ENCODE assay signal across 3 worm cellular contexts in genomic region chrV:18976539-18976938, ce11.
TF ChIP-seq lines count a peak whose summit lies in the region.

No protein-coding gene starts in this region.

TF ChIP-seq in whole organism, L2 larva, 48 proteins besides CTCF, POLR2A, EP300 and RAD21:
- no peak for TF ChIP-seq nhr-12 (tag; optimal IDR thresholded peaks at IDR 0.05; lab: Kevin White, UChicago)
- TF ChIP-seq fos-1 (tag; optimal IDR thresholded peaks at IDR 0.05; lab: Kevin White, UChicago): peak; percentile 29

TF ChIP-seq in whole organism, L3 larva, 47 proteins besides CTCF, POLR2A, EP300 and RAD21:
- TF ChIP-seq nhr-25 (tag; optimal IDR thresholded peaks at IDR 0.05; lab: Kevin White, UChicago) (no peak), elt-2 (tag; optimal IDR thresholded peaks at IDR 0.05; lab: Kevin White, UChicago) (peak; percentile 57), pqm-1 (tag; optimal IDR thresholded peaks at IDR 0.05; lab: Kevin White, UChicago) (peak; percentile 10), ZK546.5 (tag; optimal IDR thresholded peaks at IDR 0.05; lab: Kevin White, UChicago) (no peak), lsy-12 (tag; optimal IDR thresholded peaks at IDR 0.05; lab: Kevin White, UChicago) (no peak), egl-27 (tag; optimal IDR thresholded peaks at IDR 0.05; lab: Kevin White, UChicago) (no peak), snpc-4 (tag; optimal IDR thresholded peaks at IDR 0.05; lab: Kevin White, UChicago) (no peak), ztf-4 (tag; optimal IDR thresholded peaks at IDR 0.05; lab: Kevin White, UChicago) (no peak), elt-3 (tag; optimal IDR thresholded peaks at IDR 0.05; lab: Kevin White, UChicago) (no peak), nhr-237 (tag; optimal IDR thresholded peaks at IDR 0.05; lab: Kevin White, UChicago) (no peak), pha-4 (tag; optimal IDR thresholded peaks at IDR 0.05; lab: Kevin White, UChicago) (peak; percentile 21)

TF ChIP-seq in whole organism, L4 larva, 104 proteins besides CTCF, POLR2A, EP300 and RAD21:
- no peak for TF ChIP-seq daf-16 (GFP tag; optimal IDR thresholded peaks at IDR 0.05; lab: Kevin White, UChicago)
- TF ChIP-seq daf-16 (tag; optimal IDR thresholded peaks at IDR 0.05; lab: Kevin White, UChicago): peak; percentile 61
- no peak for TF ChIP-seq ztf-7 (tag; optimal IDR thresholded peaks at IDR 0.05; lab: Kevin White, UChicago)
- TF ChIP-seq pha-4 (GFP tag; IDR thresholded peaks at IDR 0.05; lab: Robert Waterston, UW): no peak
- TF ChIP-seq pha-4 (tag; optimal IDR thresholded peaks at IDR 0.05; lab: Kevin White, UChicago): no peak
- no peak for TF ChIP-seq ceh-62 (tag; optimal IDR thresholded peaks at IDR 0.05; lab: Kevin White, UChicago)

Comparison
In these comparisons a context has a peak if more than half of its experiments do, and no peak if none do; other contexts are left out.
1. Of the 23 proteins assayed by ChIP-seq in both whole organism, L4 larva and whole organism, L2 larva: peak only in whole organism, L4 larva: none; only in whole organism, L2 larva: fos-1; in both: none; in neither: 22.